Worm (Caenorhabditis elegans) whole organism, early embryonic: ENCODE results near the gene W05E10.1.

Experiments
- aly-1 ChIP-seq: sonication (generic microtip); optimal IDR thresholded peaks from 2 replicates; lab custom pipeline; 2016; ENCODE audit warnings: missing genetic modification characterization, missing compliant biosample characterization
- ama-1 ChIP-seq: fragments of 150-350 bp; optimal IDR thresholded peaks from 2 replicates; lab custom pipeline; 2014
- sea-1 ChIP-seq: fragments of 200-800 bp; sonication (Bioruptor generic); conservative IDR thresholded peaks from 2 replicates; pipeline ENCODE4 v1.3.6; 2022; ENCODE audit warnings: missing genetic modification characterization, missing compliant biosample characterization
- tbx-37 ChIP-seq: fragments of 200-800 bp; sonication (Bioruptor generic); conservative IDR thresholded peaks from 2 replicates; pipeline ENCODE4 v1.3.6; 2022; ENCODE audit warnings: missing genetic modification reagents, missing genetic modification characterization, missing compliant biosample characterization

ce11 chrV:11732049-11732448, 40.6 kb upstream of the W05E10.1 start:
- TF ChIP-seq ama-1 (lab: Kevin White, UChicago) (no peak), tbx-37 (no peak), sea-1 (GFP tag; lab: Robert Waterston, UW) (no peak), aly-1 (tag; lab: Kevin White, UChicago) (no peak)
